Fruit fly (Drosophila melanogaster) whole organism, prepupa: ENCODE data around the gene brwl.

Source experiments
- Blimp-1 ChIP-seq: fragments of 200-800 bp; sonication (Bioruptor generic); optimal IDR thresholded peaks from 3 replicates; lab custom pipeline; 2017; ENCODE audit warnings: missing biosample characterization, missing genetic modification characterization, mild to moderate bottlenecking, moderate library complexity, missing genetic modification reagents
- CG10669 ChIP-seq: fragments of 200-800 bp; sonication (Bioruptor generic); optimal IDR thresholded peaks from 3 replicates; lab custom pipeline; 2018; ENCODE audit warnings: missing biosample characterization, mild to moderate bottlenecking, missing genetic modification characterization, moderate library complexity
- CG11294 ChIP-seq: fragments of 200-800 bp; sonication (Bioruptor generic); IDR thresholded peaks from 2 replicates; pipeline ENCODE4 v1.3.6; 2022; ENCODE audit warnings: missing biosample characterization, missing genetic modification characterization
- CG11762 ChIP-seq: fragments of 200-800 bp; sonication (Bioruptor generic); optimal IDR thresholded peaks from 3 replicates; lab custom pipeline; 2016; ENCODE audit warnings: missing biosample characterization, missing genetic modification characterization; ENCODE audit not compliant: insufficient read depth
- CG11902 ChIP-seq: fragments of 200-800 bp; sonication (Bioruptor generic); optimal IDR thresholded peaks from 3 replicates; lab custom pipeline; 2016; ENCODE audit warnings: missing biosample characterization, missing genetic modification characterization
- CG15336 ChIP-seq: fragments of 200-800 bp; sonication (Bioruptor generic); IDR thresholded peaks from 2 replicates; pipeline ENCODE4 v1.3.6; 2022; ENCODE audit warnings: missing biosample characterization, missing genetic modification characterization
- CG1621 ChIP-seq: fragments of 200-800 bp; sonication (Bioruptor generic); optimal IDR thresholded peaks from 3 replicates; lab custom pipeline; 2018; ENCODE audit warnings: missing biosample characterization, mild to moderate bottlenecking, missing genetic modification characterization
- CG16779 ChIP-seq: fragments of 200-800 bp; sonication (Bioruptor generic); optimal IDR thresholded peaks from 3 replicates; lab custom pipeline; 2017; ENCODE audit warnings: missing biosample characterization, mild to moderate bottlenecking, missing genetic modification characterization
- CG3032 ChIP-seq: fragments of 200-800 bp; optimal IDR thresholded peaks from 2 replicates; lab custom pipeline; 2019; ENCODE audit warnings: missing biosample characterization, mild to moderate bottlenecking, missing genetic modification characterization, moderate library complexity
- CG32006 ChIP-seq: fragments of 200-800 bp; sonication (Bioruptor generic); optimal IDR thresholded peaks from 3 replicates; lab custom pipeline; 2017; ENCODE audit warnings: missing biosample characterization, mild to moderate bottlenecking, missing genetic modification characterization
- CG34406 ChIP-seq: fragments of 200-800 bp; sonication (Bioruptor generic); optimal IDR thresholded peaks from 3 replicates; lab custom pipeline; 2016; ENCODE audit warnings: missing biosample characterization, missing genetic modification characterization
- CG4318 ChIP-seq: fragments of 200-800 bp; sonication (Bioruptor generic); optimal IDR thresholded peaks from 3 replicates; lab custom pipeline; 2017; ENCODE audit warnings: missing biosample characterization, mild to moderate bottlenecking, missing genetic modification characterization
- CG6163 ChIP-seq: fragments of 200-800 bp; sonication (Bioruptor generic); IDR thresholded peaks from 3 replicates; pipeline ENCODE4 v1.3.6; 2022; ENCODE audit warnings: missing biosample characterization, missing genetic modification characterization
- CG6276 ChIP-seq: fragments of 200-800 bp; sonication (Bioruptor generic); optimal IDR thresholded peaks from 2 replicates; lab custom pipeline; 2017; ENCODE audit warnings: missing biosample characterization, mild to moderate bottlenecking, missing genetic modification characterization
- CG8632 ChIP-seq: fragments of 200-800 bp; sonication (Bioruptor generic); optimal IDR thresholded peaks from 3 replicates; lab custom pipeline; 2016; ENCODE audit warnings: missing biosample characterization, missing genetic modification characterization
- CG9139 ChIP-seq: fragments of 200-800 bp; sonication (Bioruptor generic); optimal IDR thresholded peaks from 3 replicates; lab custom pipeline; 2017; ENCODE audit warnings: missing biosample characterization, mild to moderate bottlenecking, missing genetic modification characterization
- Eip78C ChIP-seq: fragments of 200-800 bp; sonication (Bioruptor generic); peaks from one replicate; lab custom pipeline; 2016; ENCODE audit warnings: missing biosample characterization, missing genetic modification characterization
- Eip93F ChIP-seq: fragments of 200-800 bp; sonication (Bioruptor generic); optimal IDR thresholded peaks from 2 replicates; lab custom pipeline; 2016; ENCODE audit warnings: missing biosample characterization, mild to moderate bottlenecking, missing genetic modification characterization
- Ets96B ChIP-seq: fragments of 200-800 bp; optimal IDR thresholded peaks from 2 replicates; lab custom pipeline; 2019; ENCODE audit warnings: missing biosample characterization, mild to moderate bottlenecking, missing genetic modification characterization, moderate library complexity
- Gug ChIP-seq: fragments of 200-800 bp; sonication (Bioruptor generic); IDR thresholded peaks from 2 replicates; pipeline ENCODE4 v1.3.6; 2022; ENCODE audit warnings: missing biosample characterization, missing genetic modification characterization
- Hr39 ChIP-seq: fragments of 200-800 bp; sonication (Bioruptor generic); optimal IDR thresholded peaks from 2 replicates; lab custom pipeline; 2016; ENCODE audit warnings: missing biosample characterization, missing genetic modification characterization
- Hr4 ChIP-seq: fragments of 200-800 bp; sonication (Bioruptor generic); optimal IDR thresholded peaks from 3 replicates; lab custom pipeline; 2016; ENCODE audit warnings: missing biosample characterization, missing genetic modification characterization
- Lpt ChIP-seq: fragments of 200-800 bp; sonication (Bioruptor generic); optimal IDR thresholded peaks from 3 replicates; lab custom pipeline; 2016; ENCODE audit warnings: missing biosample characterization, missing genetic modification characterization
- Met ChIP-seq: fragments of 200-800 bp; sonication (Bioruptor generic); optimal IDR thresholded peaks from 3 replicates; lab custom pipeline; 2016; ENCODE audit warnings: missing biosample characterization, missing genetic modification characterization
- OdsH ChIP-seq: fragments of 200-800 bp; sonication (Bioruptor generic); optimal IDR thresholded peaks from 3 replicates; lab custom pipeline; 2016; ENCODE audit warnings: missing biosample characterization, missing genetic modification characterization
- Smox ChIP-seq: fragments of 200-800 bp; sonication (Bioruptor generic); optimal IDR thresholded peaks from 3 replicates; lab custom pipeline; 2016; ENCODE audit warnings: missing biosample characterization, missing genetic modification characterization
- Sox102F ChIP-seq: fragments of 200-800 bp; sonication (Bioruptor generic); optimal IDR thresholded peaks from 2 replicates; lab custom pipeline; 2016; ENCODE audit warnings: missing biosample characterization, mild to moderate bottlenecking, missing genetic modification characterization
- Sox14 ChIP-seq: fragments of 200-800 bp; sonication (Bioruptor generic); optimal IDR thresholded peaks from 3 replicates; lab custom pipeline; 2016; ENCODE audit warnings: missing biosample characterization, missing genetic modification characterization
- Sox15 ChIP-seq: fragments of 200-800 bp; sonication (Bioruptor generic); optimal IDR thresholded peaks from 3 replicates; lab custom pipeline; 2016; ENCODE audit warnings: missing biosample characterization, missing genetic modification characterization
- achi ChIP-seq: fragments of 200-800 bp; sonication (Bioruptor generic); optimal IDR thresholded peaks from 3 replicates; lab custom pipeline; 2016; ENCODE audit warnings: missing biosample characterization, missing genetic modification characterization
- acj6 ChIP-seq: fragments of 200-800 bp; sonication (Bioruptor generic); optimal IDR thresholded peaks from 3 replicates; lab custom pipeline; 2016; ENCODE audit warnings: missing biosample characterization, missing genetic modification characterization
- cyc ChIP-seq: fragments of 200-800 bp; sonication (Bioruptor generic); optimal IDR thresholded peaks from 3 replicates; lab custom pipeline; 2016; ENCODE audit warnings: missing biosample characterization, missing genetic modification characterization
- dac ChIP-seq: fragments of 200-800 bp; sonication (Bioruptor generic); optimal IDR thresholded peaks from 2 replicates; lab custom pipeline; 2017; ENCODE audit warnings: missing biosample characterization, mild to moderate bottlenecking, missing genetic modification characterization
- dsx ChIP-seq: fragments of 200-800 bp; optimal IDR thresholded peaks from 3 replicates; lab custom pipeline; 2019; ENCODE audit warnings: missing biosample characterization, mild to moderate bottlenecking, missing genetic modification characterization, moderate library complexity; ENCODE audit not compliant: poor library complexity, severe bottlenecking
- eg ChIP-seq: fragments of 200-800 bp; sonication (Bioruptor generic); IDR thresholded peaks from 3 replicates; pipeline ENCODE4 v1.3.6; 2022; ENCODE audit warnings: missing biosample characterization, missing genetic modification characterization
- esn ChIP-seq: fragments of 200-800 bp; sonication (Bioruptor generic); optimal IDR thresholded peaks from 2 replicates; lab custom pipeline; 2016; ENCODE audit warnings: missing biosample characterization, mild to moderate bottlenecking, missing genetic modification characterization, moderate library complexity
- fd59A ChIP-seq: fragments of 200-800 bp; sonication (Bioruptor generic); optimal IDR thresholded peaks from 2 replicates; lab custom pipeline; 2017; ENCODE audit warnings: missing biosample characterization, mild to moderate bottlenecking, missing genetic modification characterization, missing genetic modification reagents
- fd85E ChIP-seq: fragments of 200-800 bp; sonication (Bioruptor generic); optimal IDR thresholded peaks from 3 replicates; lab custom pipeline; 2016; ENCODE audit warnings: missing biosample characterization, missing genetic modification characterization
- fkh ChIP-seq: fragments of 200-800 bp; sonication (Bioruptor generic); optimal IDR thresholded peaks from 3 replicates; lab custom pipeline; 2017; ENCODE audit warnings: missing biosample characterization, mild to moderate bottlenecking, missing genetic modification characterization, moderate library complexity
- net ChIP-seq: fragments of 200-800 bp; sonication (Bioruptor generic); optimal IDR thresholded peaks from 3 replicates; lab custom pipeline; 2016; ENCODE audit warnings: missing biosample characterization, missing genetic modification characterization
- pdm3 ChIP-seq: fragments of 200-800 bp; sonication (Bioruptor generic); optimal IDR thresholded peaks from 3 replicates; lab custom pipeline; 2016; ENCODE audit warnings: missing biosample characterization, missing genetic modification characterization
- salr ChIP-seq, 2 experiments: fragments of 200-800 bp; sonication (Bioruptor generic); optimal IDR thresholded peaks; 3 replicates each; lab custom pipeline; 2016 to 2018; ENCODE audit warnings: missing biosample characterization in 2 of 2, missing genetic modification characterization in 2 of 2, mild to moderate bottlenecking in 1 of 2
- svp ChIP-seq: fragments of 200-800 bp; sonication (Bioruptor generic); peaks from one replicate; lab custom pipeline; 2016; ENCODE audit warnings: missing biosample characterization, missing genetic modification characterization
- topi ChIP-seq: fragments of 200-800 bp; sonication (Bioruptor generic); optimal IDR thresholded peaks from 3 replicates; lab custom pipeline; 2016; ENCODE audit warnings: missing biosample characterization, missing genetic modification characterization
- vri ChIP-seq: fragments of 200-800 bp; sonication (Bioruptor generic); optimal IDR thresholded peaks from 3 replicates; lab custom pipeline; 2016; ENCODE audit warnings: missing biosample characterization, mild to moderate bottlenecking, missing genetic modification characterization

The brwl gene

DNA sequence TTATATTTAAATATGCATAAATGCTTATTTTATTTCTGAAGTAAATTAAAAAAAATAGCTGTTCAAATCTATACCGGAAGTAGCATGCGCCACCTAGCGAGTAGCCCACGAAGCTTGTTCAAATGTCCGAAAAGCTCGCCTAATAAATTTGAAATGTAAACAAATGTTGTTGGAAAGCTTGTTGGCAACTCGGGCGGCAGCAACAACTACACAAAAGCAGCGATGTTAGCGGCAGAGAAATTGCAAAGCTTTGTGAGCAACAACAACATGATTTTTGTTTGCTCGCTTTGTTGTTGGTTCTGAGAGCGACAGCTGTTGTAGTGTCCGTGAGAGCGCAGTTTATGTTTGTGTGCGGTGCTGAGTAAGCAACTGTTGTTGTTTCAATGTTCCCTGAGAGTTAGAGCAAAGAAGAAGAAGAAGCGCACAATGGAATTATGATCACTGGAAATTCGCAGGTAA lies 1.3 kb upstream of the brwl start (continued):
- TF ChIP-seq Blimp-1 (GFP tag; lab: Kevin White, UChicago): peak; percentile 74
- TF ChIP-seq Eip78C (GFP tag; lab: Kevin White, UChicago): peak; percentile 96
- peak; percentile 78 for TF ChIP-seq fd85E
- peak; percentile 78 for TF ChIP-seq topi (GFP tag; lab: Kevin White, UChicago)
- peak; percentile 71 for TF ChIP-seq CG10669 (GFP tag; lab: Kevin White, UChicago)
- no peak for TF ChIP-seq Sox15 (GFP tag; lab: Kevin White, UChicago)
- peak; percentile 77 for TF ChIP-seq CG6276 (GFP tag; lab: Kevin White, UChicago)
- no peak for TF ChIP-seq CG11902 (GFP tag; lab: Kevin White, UChicago)
- TF ChIP-seq CG11762 (GFP tag; lab: Kevin White, UChicago): peak; percentile 77
- TF ChIP-seq dsx (GFP tag; lab: Kevin White, UChicago): peak; percentile 54
- TF ChIP-seq Met (GFP tag; lab: Kevin White, UChicago): peak; percentile 89
- peak; percentile 96 for TF ChIP-seq net
- TF ChIP-seq Hr4 (GFP tag; lab: Kevin White, UChicago): peak; percentile 81
- peak; percentile 57 for TF ChIP-seq Hr39 (GFP tag; lab: Kevin White, UChicago)
- TF ChIP-seq dac (GFP tag; lab: Kevin White, UChicago): peak; percentile 82
- TF ChIP-seq CG8632: peak; percentile 44
- TF ChIP-seq eg (GFP tag; lab: Robert Waterston, UW): peak; percentile 94
- TF ChIP-seq pdm3: peak; percentile 83
- peak; percentile 75 for TF ChIP-seq CG11294
- TF ChIP-seq Gug (GFP tag; lab: Robert Waterston, UW): peak; percentile 48
- peak; percentile 78 for TF ChIP-seq CG15336 (GFP tag; lab: Robert Waterston, UW)
- TF ChIP-seq Lpt (GFP tag; lab: Kevin White, UChicago): peak; percentile 42
- peak; percentile 84 for TF ChIP-seq Smox
- peak; percentile 43 for TF ChIP-seq CG1621

DNA sequence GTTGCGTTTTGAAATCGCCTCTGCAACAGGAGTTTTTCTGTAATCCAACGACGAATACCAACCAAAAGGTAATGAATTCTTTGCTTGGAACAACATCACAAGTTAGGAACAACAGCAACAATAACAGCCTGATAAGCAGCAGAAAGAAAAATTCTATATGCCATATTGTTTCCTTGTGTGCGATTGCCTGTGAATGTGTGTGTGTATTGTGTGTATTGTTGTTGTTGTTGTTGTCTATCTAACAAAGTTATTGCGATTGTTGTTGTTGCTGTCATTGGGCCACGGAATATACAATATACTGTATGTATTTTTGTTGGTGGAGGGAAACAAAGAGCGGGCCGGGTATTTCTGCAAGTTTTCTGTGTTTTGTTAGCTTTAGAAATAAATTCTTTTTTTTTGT lies 441 bp downstream of the brwl start:
- TF ChIP-seq dac (GFP tag; lab: Kevin White, UChicago) (no peak), salr (GFP tag; optimal IDR thresholded peaks at IDR 0.05; lab: Kevin White, UChicago) (no peak), CG11902 (GFP tag; lab: Kevin White, UChicago) (no peak), CG8632 (no peak), achi (GFP tag; lab: Kevin White, UChicago) (no peak), CG3032 (tag; lab: Kevin White, UChicago) (no peak), Eip93F (no peak), CG1621 (no peak), CG11294 (no peak)

DNA sequence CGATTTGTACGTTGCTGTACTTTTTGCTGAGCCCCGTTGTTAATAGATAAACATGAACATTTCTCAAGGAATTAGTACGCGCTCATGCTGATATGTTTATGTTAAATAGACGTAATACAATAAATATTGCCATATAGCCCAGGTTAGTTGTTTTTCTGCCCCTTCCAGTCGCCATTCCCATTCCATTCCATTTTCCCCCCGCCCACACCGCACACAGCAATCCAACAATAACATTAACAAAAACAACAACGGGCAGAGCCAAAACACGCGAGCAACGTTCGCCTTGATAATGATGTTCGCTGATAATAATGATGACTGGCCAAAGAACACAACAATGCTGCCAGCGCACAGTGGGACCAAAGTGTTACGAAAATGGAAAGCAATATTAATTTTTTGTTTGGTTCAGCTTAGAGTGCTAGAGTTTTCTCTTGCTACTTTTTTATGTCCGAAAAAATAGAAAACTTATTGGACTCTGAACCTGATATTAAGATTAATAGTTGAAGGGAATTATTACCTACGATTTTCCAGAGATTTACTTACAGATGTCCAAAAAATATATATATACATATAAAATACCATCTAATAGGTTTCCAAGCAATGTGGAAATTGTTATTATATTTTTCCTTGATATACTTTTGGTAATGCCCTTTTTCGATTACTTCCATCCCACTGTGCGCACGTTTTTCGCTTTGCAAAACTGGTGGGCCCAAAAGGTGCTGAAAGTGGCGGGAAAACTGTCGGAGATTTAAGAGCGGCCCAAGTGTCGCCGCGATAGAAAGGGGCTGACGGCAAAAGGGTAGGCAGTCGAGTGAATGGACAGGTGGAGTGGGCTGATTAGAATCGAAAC lies 1.1 kb downstream of the brwl start:
- TF ChIP-seq cyc (GFP tag; lab: Kevin White, UChicago) (peak; percentile 90), CG11762 (GFP tag; lab: Kevin White, UChicago) (peak; percentile 96), CG34406 (GFP tag; lab: Kevin White, UChicago) (peak; percentile 97), Hr39 (GFP tag; lab: Kevin White, UChicago) (peak; percentile 87), Sox102F (GFP tag; lab: Kevin White, UChicago) (peak; percentile 94), Sox14 (GFP tag; lab: Kevin White, UChicago) (peak; percentile 93), OdsH (peak; percentile 97), Ets96B (tag; lab: Kevin White, UChicago) (peak; percentile 96), CG16779 (tag; lab: Kevin White, UChicago) (peak; percentile 96), CG11294 (peak; percentile 90), svp (GFP tag; lab: Kevin White, UChicago) (peak; percentile 97), acj6 (GFP tag; lab: Kevin White, UChicago) (peak; percentile 96), CG9139 (GFP tag; lab: Kevin White, UChicago) (peak; percentile 90), Smox (peak; percentile 96), CG32006 (GFP tag; lab: Kevin White, UChicago) (peak; percentile 98), CG3032 (tag; lab: Kevin White, UChicago) (peak; percentile 96), achi (GFP tag; lab: Kevin White, UChicago) (peak; percentile 97), fd85E (peak; percentile 88), CG6163 (GFP tag; lab: Robert Waterston, UW) (peak; percentile 90), fd59A (GFP tag; lab: Kevin White, UChicago) (peak; percentile 93), fkh (GFP tag; lab: Kevin White, UChicago) (peak; percentile 70), Blimp-1 (GFP tag; lab: Kevin White, UChicago) (peak; percentile 88), CG10669 (GFP tag; lab: Kevin White, UChicago) (peak; percentile 95), esn (GFP tag; lab: Kevin White, UChicago) (peak; percentile 97), vri (GFP tag; lab: Kevin White, UChicago) (peak; percentile 88), CG4318 (GFP tag; lab: Kevin White, UChicago) (peak; percentile 97)
